Worm (Caenorhabditis elegans) whole organism, L3 larva: ENCODE measurements around the gene top-2.

Experiments used
- R02D3.7 ChIP-seq: fragments of 150-350 bp; optimal IDR thresholded peaks from 2 replicates; lab custom pipeline; 2014; ENCODE audit warnings: missing biosample characterization, missing genetic modification characterization
- ceh-16 ChIP-seq: sonication (generic microtip); optimal IDR thresholded peaks from 2 replicates; lab custom pipeline; 2017; ENCODE audit warnings: missing biosample characterization, missing genetic modification characterization
- ceh-9 ChIP-seq: sonication (generic microtip); optimal IDR thresholded peaks from 2 replicates; lab custom pipeline; 2018; ENCODE audit warnings: missing biosample characterization, missing genetic modification characterization
- daf-12 ChIP-seq: fragments of 150-350 bp; optimal IDR thresholded peaks from 2 replicates; lab custom pipeline; 2014; ENCODE audit warnings: missing biosample characterization, missing genetic modification reagents, missing genetic modification characterization
- egl-27 ChIP-seq: sonication (generic microtip); optimal IDR thresholded peaks from 4 replicates; lab custom pipeline; 2017; ENCODE audit warnings: missing biosample characterization, missing genetic modification reagents, missing genetic modification characterization
- egl-5 ChIP-seq: fragments of 150-350 bp; optimal IDR thresholded peaks from 2 replicates; lab custom pipeline; 2017; ENCODE audit warnings: missing biosample characterization, missing genetic modification reagents, missing genetic modification characterization, inconsistent platforms
- elt-1 ChIP-seq: fragments of 150-350 bp; optimal IDR thresholded peaks from 2 replicates; lab custom pipeline; 2014; ENCODE audit warnings: missing biosample characterization, missing genetic modification characterization
- elt-2 ChIP-seq: sonication (generic microtip); optimal IDR thresholded peaks from 2 replicates; lab custom pipeline; 2016; ENCODE audit warnings: missing genetic modification reagents, mild to moderate bottlenecking, missing genetic modification characterization, missing compliant biosample characterization
- elt-3 ChIP-seq, 3 experiments: fragments of 150-350 bp in 1 of 3; sonication (generic microtip) in 2 of 3; optimal IDR thresholded peaks; 2 replicates in 2 of 3; 4 replicates in 1 of 3; lab custom pipeline; 2014 to 2017; ENCODE audit warnings: missing biosample characterization in 3 of 3, missing genetic modification characterization in 3 of 3
- eor-1 ChIP-seq, 2 experiments: fragments of 150-350 bp; optimal IDR thresholded peaks; 2 replicates each; lab custom pipeline; 2014 to 2018; ENCODE audit warnings: missing biosample characterization in 2 of 2, missing genetic modification characterization in 2 of 2
- fkh-10 ChIP-seq: sonication (generic microtip); optimal IDR thresholded peaks from 2 replicates; lab custom pipeline; 2017; ENCODE audit warnings: missing biosample characterization, missing genetic modification reagents, missing genetic modification characterization
- fkh-2 ChIP-seq: fragments of 150-350 bp; optimal IDR thresholded peaks from 2 replicates; lab custom pipeline; 2014; ENCODE audit warnings: missing biosample characterization, missing genetic modification reagents, missing genetic modification characterization
- fos-1 ChIP-seq: fragments of 150-350 bp; optimal IDR thresholded peaks from 2 replicates; lab custom pipeline; 2014; ENCODE audit warnings: missing biosample characterization, missing genetic modification characterization
- hmg-11 ChIP-seq: sonication (generic microtip); optimal IDR thresholded peaks from 2 replicates; lab custom pipeline; 2016; ENCODE audit warnings: missing genetic modification characterization, missing compliant biosample characterization
- jun-1 ChIP-seq: fragments of 150-350 bp; optimal IDR thresholded peaks from 2 replicates; lab custom pipeline; 2014; ENCODE audit warnings: missing biosample characterization, missing genetic modification reagents, missing genetic modification characterization
- lin-15B ChIP-seq: fragments of 150-350 bp; optimal IDR thresholded peaks from 2 replicates; lab custom pipeline; 2014; ENCODE audit warnings: missing biosample characterization, missing genetic modification characterization
- lsy-12 ChIP-seq: sonication (generic microtip); optimal IDR thresholded peaks from 2 replicates; lab custom pipeline; 2016; ENCODE audit warnings: mild to moderate bottlenecking, missing genetic modification characterization, missing compliant biosample characterization
- mml-1 ChIP-seq: fragments of 150-350 bp; sonication (generic microtip); optimal IDR thresholded peaks from 3 replicates; lab custom pipeline; 2014; ENCODE audit warnings: missing biosample characterization, missing genetic modification characterization
- nfya-1 ChIP-seq: sonication (generic microtip); optimal IDR thresholded peaks from 2 replicates; lab custom pipeline; 2017; ENCODE audit warnings: missing genetic modification characterization, mild to moderate bottlenecking, missing compliant biosample characterization, antibody characterized with exemption, moderate library complexity; ENCODE audit not compliant: insufficient read depth
- nhr-11 ChIP-seq: fragments of 150-350 bp; optimal IDR thresholded peaks from 2 replicates; lab custom pipeline; 2014; ENCODE audit warnings: missing biosample characterization, missing genetic modification characterization
- nhr-12 ChIP-seq: fragments of 150-350 bp; optimal IDR thresholded peaks from 2 replicates; lab custom pipeline; 2014; ENCODE audit warnings: missing biosample characterization, missing genetic modification characterization
- nhr-237 ChIP-seq: fragments of 150-350 bp; optimal IDR thresholded peaks from 2 replicates; lab custom pipeline; 2014; ENCODE audit warnings: missing biosample characterization, missing genetic modification characterization
- nhr-25 ChIP-seq: sonication (generic microtip); optimal IDR thresholded peaks from 2 replicates; lab custom pipeline; 2017; ENCODE audit warnings: missing biosample characterization, missing genetic modification characterization
- nhr-43 ChIP-seq: sonication (generic microtip); optimal IDR thresholded peaks from 2 replicates; lab custom pipeline; 2016; ENCODE audit warnings: mild to moderate bottlenecking, missing genetic modification characterization, missing compliant biosample characterization; ENCODE audit not compliant: poor library complexity, severe bottlenecking
- nhr-67 ChIP-seq: fragments of 150-350 bp; optimal IDR thresholded peaks from 2 replicates; lab custom pipeline; 2014; ENCODE audit warnings: missing biosample characterization, missing genetic modification characterization
- nhr-77 ChIP-seq: fragments of 150-350 bp; optimal IDR thresholded peaks from 2 replicates; lab custom pipeline; 2014; ENCODE audit warnings: missing biosample characterization, missing genetic modification characterization
- pha-4 ChIP-seq: fragments of 150-350 bp; optimal IDR thresholded peaks from 2 replicates; lab custom pipeline; 2014; ENCODE audit warnings: missing biosample characterization, missing genetic modification reagents, missing genetic modification characterization
- pqm-1 ChIP-seq: fragments of 150-350 bp; optimal IDR thresholded peaks from 2 replicates; lab custom pipeline; 2017; ENCODE audit warnings: missing biosample characterization, missing genetic modification characterization, inconsistent platforms
- sea-2 ChIP-seq: fragments of 150-350 bp; sonication (generic microtip); optimal IDR thresholded peaks from 4 replicates; lab custom pipeline; 2014; ENCODE audit warnings: missing biosample characterization, missing genetic modification reagents, missing genetic modification characterization
- skn-1 ChIP-seq: fragments of 150-350 bp; optimal IDR thresholded peaks from 2 replicates; lab custom pipeline; 2014; ENCODE audit warnings: missing biosample characterization, missing genetic modification characterization
- snpc-4 ChIP-seq: fragments of 150-350 bp; optimal IDR thresholded peaks from 2 replicates; lab custom pipeline; 2014; ENCODE audit warnings: missing biosample characterization, missing genetic modification characterization
- unc-39 ChIP-seq: sonication (generic microtip); optimal IDR thresholded peaks from 4 replicates; lab custom pipeline; 2017; ENCODE audit warnings: missing biosample characterization, missing genetic modification characterization
- unc-62 ChIP-seq: fragments of 150-350 bp; sonication (generic microtip); optimal IDR thresholded peaks from 4 replicates; lab custom pipeline; 2014; ENCODE audit warnings: missing biosample characterization, missing genetic modification reagents, missing genetic modification characterization
- ztf-11 ChIP-seq: fragments of 150-350 bp; optimal IDR thresholded peaks from 2 replicates; lab custom pipeline; 2014; ENCODE audit warnings: missing biosample characterization, missing genetic modification characterization
- ztf-4 ChIP-seq: fragments of 150-350 bp; optimal IDR thresholded peaks from 2 replicates; lab custom pipeline; 2014; ENCODE audit warnings: missing biosample characterization, missing genetic modification characterization

top-2 gene

DNA sequence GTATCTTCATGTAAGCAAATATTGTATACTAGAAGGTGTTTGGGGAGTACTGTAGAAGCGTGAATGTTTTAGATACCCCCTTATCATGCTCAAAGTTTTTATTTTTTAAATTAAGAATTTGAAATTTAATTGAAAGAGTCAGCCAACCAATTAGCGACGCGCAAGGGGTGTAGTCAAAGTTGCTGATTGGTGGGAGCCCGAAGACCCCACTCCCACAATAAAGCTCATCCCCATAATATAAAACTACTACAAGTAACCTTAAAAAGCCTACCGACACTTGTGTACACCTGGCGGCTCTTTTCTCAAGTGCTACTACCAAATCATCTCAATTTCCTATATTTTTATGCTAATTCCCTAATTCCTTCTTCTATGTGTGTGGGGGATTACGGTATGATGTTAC lies 24.8 kb downstream of the top-2 start:
- TF ChIP-seq nfya-1 (tag; lab: Kevin White, UChicago) (peak; percentile 63), hmg-11 (tag; lab: Kevin White, UChicago) (no peak), nhr-43 (no peak), nhr-25 (tag; lab: Kevin White, UChicago) (no peak), ceh-9 (tag; lab: Kevin White, UChicago) (no peak), nhr-11 (no peak), ztf-11 (tag; lab: Kevin White, UChicago) (no peak)
- TF ChIP-seq, all 47 proteins: peak for 1

- TF ChIP-seq elt-2 (tag; lab: Kevin White, UChicago) (no peak), unc-39 (tag; lab: Kevin White, UChicago) (no peak), nfya-1 (tag; lab: Kevin White, UChicago) (peak; percentile 1)
Measured at ce11 chrII:11901110-11901509, 26.2 kb downstream of the top-2 start, which contains the start of gene vab-23. Gene vab-23, minus strand, starts transcription at chrII:11901210.

DNA sequence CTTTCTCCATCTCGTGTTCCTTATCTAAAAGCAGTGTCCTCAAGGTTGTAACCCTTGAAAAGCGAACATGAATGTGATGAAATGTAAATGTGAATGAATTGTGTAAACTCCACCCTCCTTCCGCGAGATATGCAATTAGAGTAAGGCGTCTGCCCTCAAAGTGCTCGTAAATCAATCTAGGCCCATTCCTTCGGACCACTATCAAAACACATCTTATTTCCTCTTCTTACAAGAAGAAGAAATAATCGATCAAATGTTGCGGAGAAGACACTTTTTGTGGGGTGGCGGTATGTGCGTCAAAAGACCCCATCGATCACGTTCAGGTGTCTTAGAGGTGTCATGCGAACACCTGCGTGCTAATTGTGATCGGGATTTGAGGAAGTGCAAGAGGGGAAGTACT lies 27.3 kb downstream of the top-2 start:
- no peak for TF ChIP-seq R02D3.7 (tag; lab: Kevin White, UChicago)
- TF ChIP-seq nfya-1 (tag; lab: Kevin White, UChicago), result no peak
- no peak for TF ChIP-seq nhr-25 (tag; lab: Kevin White, UChicago)
- no peak for TF ChIP-seq fos-1 (tag; lab: Kevin White, UChicago)
- TF ChIP-seq elt-2 (tag; lab: Kevin White, UChicago), result no peak
- TF ChIP-seq, all 47 proteins: peak for 0

- TF ChIP-seq sea-2 (GFP tag; lab: Kevin White, UChicago) (no peak), nhr-237 (tag; lab: Kevin White, UChicago) (no peak), lin-15B (tag; lab: Kevin White, UChicago) (no peak), nhr-77 (tag; lab: Kevin White, UChicago) (no peak), nhr-25 (tag; lab: Kevin White, UChicago) (no peak), egl-5 (no peak)
Measured at ce11 chrII:11905023-11905422, 30.1 kb downstream of the top-2 start.

ce11 chrII:11906217-11906616 lies 31.3 kb downstream of the top-2 start, which contains the start of gene ZK930.4:
Gene ZK930.4, plus strand, starts transcription at chrII:11906517.
- TF ChIP-seq mml-1 (tag; lab: Kevin White, UChicago) (no peak), ceh-16 (no peak), sea-2 (GFP tag; lab: Kevin White, UChicago) (no peak), nhr-237 (tag; lab: Kevin White, UChicago) (no peak), egl-27 (tag; lab: Kevin White, UChicago) (no peak)

DNA sequence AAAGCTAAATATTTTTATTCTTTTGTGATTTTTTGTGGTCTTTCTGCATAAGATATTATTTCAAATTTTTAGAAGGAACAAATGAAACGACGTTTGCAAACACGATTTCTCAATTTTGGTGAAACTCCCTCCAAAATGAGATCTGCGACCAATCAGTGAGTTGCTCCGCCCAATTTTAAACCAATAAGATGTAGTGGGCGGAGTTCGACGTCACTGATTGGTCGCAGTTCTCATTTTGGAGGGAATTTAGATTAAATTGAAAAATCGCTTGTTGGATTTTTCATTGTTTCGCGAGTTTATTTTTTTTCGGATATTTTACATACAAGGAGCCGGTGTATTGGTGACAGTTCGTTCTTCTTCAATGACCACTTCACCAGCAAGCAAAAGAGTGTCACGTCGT lies 35.6 kb downstream of the top-2 start:
- TF ChIP-seq nfya-1 (tag; lab: Kevin White, UChicago) (peak; percentile 97), ztf-4 (tag; lab: Kevin White, UChicago) (no peak), lsy-12 (tag; lab: Kevin White, UChicago) (no peak), egl-5 (no peak)

DNA sequence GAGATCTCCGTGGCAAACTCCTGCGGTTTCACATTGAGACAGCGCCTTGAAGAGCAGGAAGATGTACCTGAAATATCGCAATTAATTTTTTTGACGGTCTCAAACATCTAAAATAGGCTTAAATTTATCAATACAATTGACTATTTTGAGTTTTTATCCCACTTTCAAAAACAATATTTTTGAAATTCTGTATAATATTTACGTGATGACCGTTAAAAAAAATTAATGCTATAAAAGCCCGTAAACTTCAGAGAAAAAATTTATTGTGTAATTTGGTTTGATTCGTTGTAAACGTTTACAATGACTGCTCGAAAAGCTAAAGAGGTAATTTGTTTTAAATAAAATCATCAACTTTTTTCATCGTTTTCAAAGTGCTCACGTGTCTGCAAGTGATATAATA lies 39.4 kb downstream of the top-2 start, which contains the start of gene ZK930.7:
TSS of gene ZK930.7 (plus strand) at position 301 of the 400 bp plus-strand sequence.
- TF ChIP-seq eor-1 (tag; optimal IDR thresholded peaks at IDR 0.05; lab: Kevin White, UChicago) (no peak), fkh-10 (no peak), unc-39 (tag; lab: Kevin White, UChicago) (no peak), nhr-43 (no peak), nhr-11 (no peak), fkh-2 (tag; lab: Kevin White, UChicago) (no peak), nhr-67 (tag; lab: Kevin White, UChicago) (no peak), lin-15B (tag; lab: Kevin White, UChicago) (no peak), skn-1 (no peak), daf-12 (tag; lab: Kevin White, UChicago) (no peak), elt-3 (tag; optimal IDR thresholded peaks at IDR 0.05; lab: Kevin White, UChicago) (no peak), nhr-77 (tag; lab: Kevin White, UChicago) (no peak), nhr-12 (tag; lab: Kevin White, UChicago) (no peak), pha-4 (tag; lab: Kevin White, UChicago) (no peak), jun-1 (no peak), snpc-4 (tag; lab: Kevin White, UChicago) (no peak), elt-1 (no peak), unc-62 (GFP tag; lab: Kevin White, UChicago) (no peak), lsy-12 (tag; lab: Kevin White, UChicago) (no peak), pqm-1 (no peak)
